Fruit fly (Drosophila melanogaster) whole organism, embryonic: Measurements from ENCODE around the gene Vps2.
A peak's percentile ranks its signal among the peaks of the same experiment; 100 is the strongest.

Experiments
- Aef1 ChIP-seq: fragments of 200-800 bp; sonication (Bioruptor generic); IDR thresholded peaks from 3 replicates; pipeline ENCODE4 v1.3.6; 2022; ENCODE audit warnings: missing biosample characterization, missing genetic modification characterization
- Atf-2 ChIP-seq: fragments of 200-800 bp; sonication (Bioruptor generic); optimal IDR thresholded peaks from 2 replicates; lab custom pipeline; 2016; ENCODE audit warnings: missing biosample characterization, missing genetic modification characterization
- CG10321 ChIP-seq: fragments of 200-800 bp; sonication (Bioruptor generic); IDR thresholded peaks from 2 replicates; pipeline ENCODE4 v1.3.6; 2022; ENCODE audit warnings: missing biosample characterization, missing genetic modification characterization
- CG10366 ChIP-seq: fragments of 200-800 bp; sonication (Bioruptor generic); IDR thresholded peaks from 2 replicates; pipeline ENCODE4 v1.3.6; 2022; ENCODE audit warnings: missing biosample characterization, missing genetic modification characterization
- CG11093 ChIP-seq: fragments of 200-800 bp; sonication (Bioruptor generic); IDR thresholded peaks from 3 replicates; pipeline ENCODE4 v1.3.6; 2022; ENCODE audit warnings: missing biosample characterization, missing genetic modification characterization
- CG12104 ChIP-seq: fragments of 200-800 bp; sonication (Bioruptor generic); optimal IDR thresholded peaks from 3 replicates; lab custom pipeline; 2016; ENCODE audit warnings: missing biosample characterization, missing genetic modification characterization
- CG12299 ChIP-seq: fragments of 200-800 bp; sonication (Bioruptor generic); optimal IDR thresholded peaks from 2 replicates; lab custom pipeline; 2018; ENCODE audit warnings: missing biosample characterization, mild to moderate bottlenecking, missing genetic modification characterization
- CG14860 ChIP-seq: fragments of 200-800 bp; sonication (Bioruptor generic); IDR thresholded peaks from 3 replicates; pipeline ENCODE4 v1.3.6; 2022; ENCODE audit warnings: missing biosample characterization, missing genetic modification characterization; ENCODE audit not compliant: partially characterized antibody
- CG16813 ChIP-seq: fragments of 200-800 bp; sonication (Bioruptor generic); IDR thresholded peaks from 3 replicates; pipeline ENCODE4 v1.3.6; 2022; ENCODE audit warnings: missing biosample characterization, missing genetic modification characterization; ENCODE audit not compliant: partially characterized antibody
- CG17829 ChIP-seq: fragments of 200-800 bp; optimal IDR thresholded peaks from 2 replicates; lab custom pipeline; 2019; ENCODE audit warnings: missing biosample characterization, mild to moderate bottlenecking, missing genetic modification characterization, moderate library complexity
- CG18011 ChIP-seq: fragments of 200-800 bp; sonication (Bioruptor generic); optimal IDR thresholded peaks from 2 replicates; lab custom pipeline; 2017; ENCODE audit warnings: missing biosample characterization, missing genetic modification characterization, mild to moderate bottlenecking, moderate library complexity, missing genotype
- CG18262 ChIP-seq: fragments of 200-800 bp; optimal IDR thresholded peaks from 3 replicates; lab custom pipeline; 2019; ENCODE audit warnings: missing biosample characterization, mild to moderate bottlenecking, missing genetic modification characterization, moderate library complexity
- CG2678 ChIP-seq: fragments of 200-800 bp; sonication (Bioruptor generic); optimal IDR thresholded peaks from 3 replicates; lab custom pipeline; 2019; ENCODE audit warnings: missing biosample characterization, mild to moderate bottlenecking, missing genetic modification characterization, moderate library complexity
- CG3281 ChIP-seq: fragments of 200-800 bp; sonication (Bioruptor generic); optimal IDR thresholded peaks from 3 replicates; lab custom pipeline; 2017; ENCODE audit warnings: missing biosample characterization, mild to moderate bottlenecking, missing genetic modification characterization
- CG3838 ChIP-seq: fragments of 200-800 bp; sonication (Bioruptor generic); optimal IDR thresholded peaks from 3 replicates; lab custom pipeline; 2016; ENCODE audit warnings: missing biosample characterization, missing genetic modification characterization
- CG4820 ChIP-seq: fragments of 200-800 bp; sonication (Bioruptor generic); optimal IDR thresholded peaks from 3 replicates; lab custom pipeline; 2016; ENCODE audit warnings: missing biosample characterization, missing genetic modification characterization
- CG6813 ChIP-seq: fragments of 200-800 bp; sonication (Bioruptor generic); optimal IDR thresholded peaks from 2 replicates; lab custom pipeline; 2017; ENCODE audit warnings: missing biosample characterization, missing genetic modification characterization, mild to moderate bottlenecking, moderate library complexity, missing genetic modification reagents
- CG7271 ChIP-seq: fragments of 200-800 bp; sonication (Bioruptor generic); optimal IDR thresholded peaks from 2 replicates; lab custom pipeline; 2018; ENCODE audit warnings: missing biosample characterization, mild to moderate bottlenecking, missing genetic modification characterization, moderate library complexity
- CG8089 ChIP-seq: fragments of 200-800 bp; sonication (Bioruptor generic); optimal IDR thresholded peaks from 3 replicates; lab custom pipeline; 2016; ENCODE audit warnings: missing biosample characterization, missing genetic modification characterization
- CG8388 ChIP-seq: fragments of 200-800 bp; sonication (Bioruptor generic); optimal IDR thresholded peaks from 2 replicates; lab custom pipeline; 2019; ENCODE audit warnings: missing biosample characterization, mild to moderate bottlenecking, missing genetic modification characterization, moderate library complexity
- CG8924 ChIP-seq: fragments of 200-800 bp; optimal IDR thresholded peaks from 3 replicates; lab custom pipeline; 2019; ENCODE audit warnings: missing biosample characterization, mild to moderate bottlenecking, missing genetic modification characterization, moderate library complexity
- D19A ChIP-seq: fragments of 200-800 bp; optimal IDR thresholded peaks from 3 replicates; lab custom pipeline; 2019; ENCODE audit warnings: missing biosample characterization, mild to moderate bottlenecking, missing genetic modification characterization, moderate library complexity
- D19B ChIP-seq: fragments of 200-800 bp; sonication (Bioruptor generic); optimal IDR thresholded peaks from 2 replicates; lab custom pipeline; 2017; ENCODE audit warnings: missing biosample characterization, mild to moderate bottlenecking, missing genetic modification characterization
- Doc3 ChIP-seq: fragments of 200-800 bp; sonication (Bioruptor generic); IDR thresholded peaks from 3 replicates; pipeline ENCODE4 v1.3.6; 2022; ENCODE audit warnings: missing biosample characterization, missing genetic modification characterization; ENCODE audit not compliant: partially characterized antibody
- HHEX ChIP-seq: fragments of 200-800 bp; sonication (Bioruptor generic); optimal IDR thresholded peaks from 3 replicates; lab custom pipeline; 2017; ENCODE audit warnings: missing biosample characterization, mild to moderate bottlenecking, missing genetic modification characterization, missing genetic modification reagents
- HLH54F ChIP-seq: fragments of 200-800 bp; sonication (Bioruptor generic); optimal IDR thresholded peaks from 3 replicates; lab custom pipeline; 2016; ENCODE audit warnings: missing biosample characterization, missing genetic modification characterization
- Hmr ChIP-seq: fragments of 200-800 bp; sonication (Bioruptor generic); optimal IDR thresholded peaks from 3 replicates; lab custom pipeline; 2017; ENCODE audit warnings: mild to moderate bottlenecking, missing biosample characterization, missing genetic modification reagents, missing genetic modification characterization
- Hr51 ChIP-seq, 2 experiments: fragments of 200-800 bp; sonication (Bioruptor generic); optimal IDR thresholded peaks; 2 replicates in 1 of 2; 3 replicates in 1 of 2; lab custom pipeline; 2016 to 2018; ENCODE audit warnings: missing biosample characterization in 2 of 2, missing genetic modification characterization in 2 of 2, mild to moderate bottlenecking in 1 of 2, moderate library complexity in 1 of 2
- Jarid2 ChIP-seq: fragments of 200-800 bp; sonication (Bioruptor generic); optimal IDR thresholded peaks from 3 replicates; lab custom pipeline; 2017; ENCODE audit warnings: mild to moderate bottlenecking, missing biosample characterization, missing genetic modification reagents, missing genetic modification characterization
- MBD-R2 ChIP-seq: fragments of 200-800 bp; sonication (Bioruptor generic); IDR thresholded peaks from 2 replicates; pipeline ENCODE4 v1.3.6; 2022; ENCODE audit warnings: missing biosample characterization, missing genetic modification characterization
- Med ChIP-seq: fragments of 200-800 bp; sonication (Bioruptor generic); peaks from one replicate; lab custom pipeline; 2016; ENCODE audit warnings: missing biosample characterization, missing genetic modification characterization, mild to moderate bottlenecking, inconsistent platforms, moderate library complexity
- Nf-YC ChIP-seq: fragments of 200-800 bp; optimal IDR thresholded peaks from 3 replicates; lab custom pipeline; 2019; ENCODE audit warnings: missing biosample characterization, mild to moderate bottlenecking, missing genetic modification characterization, moderate library complexity
- Oaz ChIP-seq: fragments of 200-800 bp; sonication (Bioruptor generic); IDR thresholded peaks from 2 replicates; pipeline ENCODE4 v1.3.6; 2022; ENCODE audit warnings: missing biosample characterization, missing genetic modification characterization
- Oli ChIP-seq: fragments of 200-800 bp; sonication (Bioruptor generic); optimal IDR thresholded peaks from 2 replicates; lab custom pipeline; 2018; ENCODE audit warnings: missing biosample characterization, mild to moderate bottlenecking, missing genetic modification characterization, moderate library complexity
- Scr ChIP-seq: fragments of 200-800 bp; sonication (Bioruptor generic); IDR thresholded peaks from 2 replicates; pipeline ENCODE4 v1.3.6; 2022; ENCODE audit warnings: missing biosample characterization, missing genetic modification characterization; ENCODE audit not compliant: partially characterized antibody
- aop ChIP-seq: fragments of 200-800 bp; sonication (Bioruptor generic); IDR thresholded peaks from 2 replicates; pipeline ENCODE4 v1.3.6; 2022; ENCODE audit warnings: missing biosample characterization, missing genetic modification characterization
- chinmo ChIP-seq: fragments of 200-800 bp; sonication (Bioruptor generic); IDR thresholded peaks from 4 replicates; pipeline ENCODE4 v1.3.6; 2022; ENCODE audit warnings: missing biosample characterization, missing genetic modification characterization; ENCODE audit not compliant: partially characterized antibody
- dmrt11E ChIP-seq: fragments of 200-800 bp; sonication (Bioruptor generic); optimal IDR thresholded peaks from 3 replicates; lab custom pipeline; 2018; ENCODE audit warnings: missing biosample characterization, mild to moderate bottlenecking, missing genetic modification characterization, moderate library complexity
- en ChIP-seq: fragments of 200-800 bp; sonication (Bioruptor generic); optimal IDR thresholded peaks from 2 replicates; lab custom pipeline; 2016; ENCODE audit warnings: missing biosample characterization, missing genetic modification characterization
- exex ChIP-seq: fragments of 200-800 bp; sonication (Bioruptor generic); optimal IDR thresholded peaks from 4 replicates; lab custom pipeline; 2018; ENCODE audit warnings: missing biosample characterization, mild to moderate bottlenecking, missing genetic modification characterization, moderate library complexity
- fru ChIP-seq: fragments of >200 bp; optimal IDR thresholded peaks from 2 replicates; lab custom pipeline; 2017
- gcm2 ChIP-seq: fragments of 200-800 bp; sonication (Bioruptor generic); optimal IDR thresholded peaks from 2 replicates; lab custom pipeline; 2016; ENCODE audit warnings: missing biosample characterization, missing genetic modification characterization
- ind ChIP-seq: fragments of 200-800 bp; sonication (Bioruptor generic); optimal IDR thresholded peaks from 3 replicates; lab custom pipeline; 2016; ENCODE audit warnings: missing biosample characterization, missing genetic modification characterization
- nom ChIP-seq: fragments of 200-800 bp; sonication (Bioruptor generic); optimal IDR thresholded peaks from 2 replicates; lab custom pipeline; 2017; ENCODE audit warnings: missing biosample characterization, missing genetic modification characterization, mild to moderate bottlenecking, moderate library complexity, missing genetic modification reagents
- pita ChIP-seq: fragments of 200-800 bp; sonication (Bioruptor generic); optimal IDR thresholded peaks from 2 replicates; lab custom pipeline; 2017; ENCODE audit warnings: missing biosample characterization, mild to moderate bottlenecking, missing genetic modification characterization
- psq ChIP-seq: fragments of 200-800 bp; sonication (Bioruptor generic); optimal IDR thresholded peaks from 2 replicates; lab custom pipeline; 2017; ENCODE audit warnings: missing biosample characterization, missing genetic modification characterization
- schlank ChIP-seq: fragments of 200-800 bp; sonication (Bioruptor generic); optimal IDR thresholded peaks from 2 replicates; lab custom pipeline; 2018; ENCODE audit warnings: missing biosample characterization, mild to moderate bottlenecking, missing genetic modification characterization
- tap ChIP-seq: fragments of 200-800 bp; optimal IDR thresholded peaks from 3 replicates; lab custom pipeline; 2019; ENCODE audit warnings: missing biosample characterization, mild to moderate bottlenecking, missing genetic modification characterization, moderate library complexity
- unpg ChIP-seq: fragments of 200-800 bp; sonication (Bioruptor generic); optimal IDR thresholded peaks from 3 replicates; lab custom pipeline; 2018; ENCODE audit warnings: missing biosample characterization, mild to moderate bottlenecking, missing genetic modification characterization, moderate library complexity

Vps2 gene

DNA sequence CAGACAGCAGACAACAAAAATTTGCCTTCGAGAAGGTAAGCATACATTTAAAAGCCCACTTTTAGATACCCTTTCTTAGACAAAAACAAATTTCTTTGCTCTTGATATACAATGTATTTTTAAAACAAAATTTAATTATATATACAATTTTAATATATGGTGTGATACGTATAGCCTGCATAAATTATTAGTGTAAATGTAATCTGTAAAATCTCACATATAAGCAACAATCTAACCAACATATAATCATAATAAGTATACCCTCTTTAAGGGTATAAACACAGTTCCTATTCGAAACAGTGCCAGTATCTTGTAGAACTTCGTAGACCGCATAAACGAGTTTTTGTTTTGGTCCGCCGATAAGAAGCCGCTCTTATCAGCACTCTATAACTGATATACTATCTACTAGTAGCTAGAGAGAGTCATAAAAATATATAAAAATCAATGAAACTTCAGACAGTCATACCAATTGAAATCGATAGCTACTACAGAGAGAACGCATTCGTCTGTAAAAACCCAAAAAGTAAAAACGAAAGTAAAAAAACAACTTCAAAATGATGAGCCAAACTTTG lies 38.3 kb upstream of the Vps2 start, which contains the start of gene Kaz-m1 (continued):
- no peak for TF ChIP-seq CG3838 (GFP tag; lab: Kevin White, UChicago)
- peak; percentile 73 for TF ChIP-seq dmrt11E (tag; lab: Kevin White, UChicago)
- TF ChIP-seq D19A (tag; lab: Kevin White, UChicago) = peak; percentile 99
- TF ChIP-seq HLH54F = no peak
- TF ChIP-seq ind (GFP tag; lab: Kevin White, UChicago) = peak; percentile 9
- TF ChIP-seq CG7271 (tag; lab: Kevin White, UChicago) = no peak
- no peak for TF ChIP-seq CG16813 (GFP tag; lab: Robert Waterston, UW)
- TF ChIP-seq unpg (GFP tag; lab: Kevin White, UChicago) = peak; percentile 59
- TF ChIP-seq CG4820 (GFP tag; lab: Kevin White, UChicago) = peak; percentile 50
- TF ChIP-seq Doc3 (GFP tag; lab: Robert Waterston, UW) = no peak
- no peak for TF ChIP-seq Atf-2
- TF ChIP-seq CG14860 (GFP tag; lab: Robert Waterston, UW) = no peak
- peak; percentile 64 for TF ChIP-seq CG17829
- TF ChIP-seq en (GFP tag; lab: Kevin White, UChicago) = no peak
- no peak for TF ChIP-seq psq (GFP tag; lab: Kevin White, UChicago)
- TF ChIP-seq Aef1 (GFP tag; lab: Robert Waterston, UW) = no peak
- TF ChIP-seq CG8924 = peak; percentile 70
- no peak for TF ChIP-seq CG18011 (GFP tag; lab: Kevin White, UChicago)
- no peak for TF ChIP-seq aop
- TF ChIP-seq HHEX (GFP tag; lab: Kevin White, UChicago) = peak; percentile 40
- peak; percentile 42 for TF ChIP-seq CG8388 (GFP tag; lab: Kevin White, UChicago)
- peak in 1 of 2 experiments; percentile 66 for TF ChIP-seq Hr51 (GFP tag; optimal IDR thresholded peaks at IDR 0.05; lab: Kevin White, UChicago)
- TF ChIP-seq Scr = no peak
- TF ChIP-seq CG12104 (GFP tag; lab: Kevin White, UChicago) = peak; percentile 44
- peak; percentile 39 for TF ChIP-seq Med (GFP tag; lab: Kevin White, UChicago)
- peak; percentile 59 for TF ChIP-seq tap (tag; lab: Kevin White, UChicago)
- TF ChIP-seq Oli (tag; lab: Kevin White, UChicago) = peak; percentile 65
- TF ChIP-seq CG10366 (GFP tag; lab: Robert Waterston, UW) = 0 out of 2 replicates have a peak, but pooled peaks have one; percentile 13
- no peak for TF ChIP-seq CG10321 (GFP tag; lab: Robert Waterston, UW)
- TF ChIP-seq gcm2 (GFP tag; lab: Kevin White, UChicago) = no peak
- no peak for TF ChIP-seq fru (lab: Kevin White, UChicago)
- TF ChIP-seq Hmr = peak; percentile 49
- TF ChIP-seq CG11093 = no peak
- TF ChIP-seq chinmo (GFP tag; lab: Robert Waterston, UW) = no peak
- no peak for TF ChIP-seq CG8089
- TF ChIP-seq CG6813 (GFP tag; lab: Kevin White, UChicago) = peak; percentile 16
- TF ChIP-seq MBD-R2 (GFP tag; lab: Robert Waterston, UW) = peak; percentile 23; the same call in 1 of the 2 replicates
- TF ChIP-seq nom = no peak
- TF ChIP-seq CG2678 = peak; percentile 81
- no peak for TF ChIP-seq Oaz (GFP tag; lab: Robert Waterston, UW)
- no peak for TF ChIP-seq pita (GFP tag; lab: Kevin White, UChicago)
- peak; percentile 41 for TF ChIP-seq exex (tag; lab: Kevin White, UChicago)
- TF ChIP-seq schlank (tag; lab: Kevin White, UChicago) = no peak
- TF ChIP-seq CG3281 = peak; percentile 31
- TF ChIP-seq CG12299 = no peak
- TF ChIP-seq Nf-YC = peak; percentile 32
- no peak for TF ChIP-seq Jarid2
- TF ChIP-seq CG18262 (tag; lab: Kevin White, UChicago) = peak; percentile 80
- no peak for TF ChIP-seq D19B (GFP tag; lab: Kevin White, UChicago)
